Worm (Caenorhabditis elegans) whole organism, L2 larva: ENCODE data around the gene Y73C8C.12.

Experiments
- F13H6.1 ChIP-seq: sonication (generic microtip); optimal IDR thresholded peaks from 2 replicates; lab custom pipeline; 2016; ENCODE audit warnings: missing genetic modification characterization, missing compliant biosample characterization
- aly-2 ChIP-seq: fragments of 150-350 bp; optimal IDR thresholded peaks from 2 replicates; lab custom pipeline; 2014; ENCODE audit warnings: missing biosample characterization, missing genetic modification characterization
- ceh-16 ChIP-seq: fragments of 150-350 bp; optimal IDR thresholded peaks from 2 replicates; lab custom pipeline; 2014; ENCODE audit warnings: missing biosample characterization, missing genetic modification characterization
- elt-3 ChIP-seq: sonication (generic microtip); optimal IDR thresholded peaks from 2 replicates; lab custom pipeline; 2017; ENCODE audit warnings: missing biosample characterization, missing genetic modification characterization
- lin-13 ChIP-seq: fragments of 150-350 bp; optimal IDR thresholded peaks from 2 replicates; lab custom pipeline; 2014; ENCODE audit warnings: missing biosample characterization, missing genetic modification reagents, missing genetic modification characterization
- nhr-11 ChIP-seq: fragments of 150-350 bp; optimal IDR thresholded peaks from 2 replicates; lab custom pipeline; 2014; ENCODE audit warnings: missing biosample characterization, missing genetic modification characterization
- nhr-237 ChIP-seq: fragments of 150-350 bp; optimal IDR thresholded peaks from 2 replicates; lab custom pipeline; 2014; ENCODE audit warnings: missing biosample characterization, missing genetic modification characterization
- nhr-6 ChIP-seq: fragments of 150-350 bp; optimal IDR thresholded peaks from 2 replicates; lab custom pipeline; 2014; ENCODE audit warnings: missing biosample characterization, missing genetic modification characterization
- nhr-77 ChIP-seq: fragments of 150-350 bp; optimal IDR thresholded peaks from 2 replicates; lab custom pipeline; 2014; ENCODE audit warnings: missing biosample characterization, missing genetic modification characterization
- skn-1 ChIP-seq: sonication (generic microtip); optimal IDR thresholded peaks from 2 replicates; lab custom pipeline; 2017; ENCODE audit warnings: missing biosample characterization, missing genetic modification characterization
- sma-3 ChIP-seq: sonication (generic microtip); optimal IDR thresholded peaks from 2 replicates; lab custom pipeline; 2016; ENCODE audit warnings: missing genetic modification reagents, missing genetic modification characterization, missing compliant biosample characterization
- unc-62 ChIP-seq: fragments of 150-350 bp; optimal IDR thresholded peaks from 2 replicates; lab custom pipeline; 2014; ENCODE audit warnings: missing biosample characterization, missing genetic modification reagents, missing genetic modification characterization
- ztf-1 ChIP-seq: fragments of 200-800 bp; sonication (Bioruptor generic); conservative IDR thresholded peaks from 2 replicates; pipeline ENCODE4 v1.3.6; 2022; ENCODE audit warnings: missing genetic modification characterization, missing compliant biosample characterization
- ztf-11 ChIP-seq: sonication (generic microtip); optimal IDR thresholded peaks from 2 replicates; lab custom pipeline; 2017; ENCODE audit warnings: missing biosample characterization, missing genetic modification characterization

DNA sequence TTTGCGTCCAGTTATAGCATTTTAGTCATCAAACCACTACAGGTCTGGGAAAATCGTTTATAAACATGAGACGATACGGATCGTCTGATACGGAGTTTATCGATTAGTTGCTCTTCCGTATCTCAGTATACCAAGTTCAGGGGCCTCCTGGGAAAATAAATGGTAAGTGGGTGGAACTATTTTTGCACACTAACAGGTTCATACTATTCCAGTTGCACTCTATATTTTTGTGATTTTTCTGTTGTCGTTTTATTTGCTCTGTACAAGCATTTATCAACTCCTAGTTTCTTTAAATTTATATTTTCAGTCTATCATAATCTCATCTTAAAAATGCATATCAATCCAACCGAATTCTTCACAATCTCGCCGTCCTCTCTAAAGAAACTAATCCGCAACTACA is 10.0 kb upstream of the Y73C8C.12 start, which contains the start of gene Y73C8C.3:
- TF ChIP-seq nhr-6 (no peak), sma-3 (GFP tag; lab: Kevin White, UChicago) (no peak), nhr-77 (tag; lab: Kevin White, UChicago) (no peak), ztf-11 (tag; lab: Kevin White, UChicago) (no peak), lin-13 (no peak), nhr-237 (tag; lab: Kevin White, UChicago) (no peak), elt-3 (no peak), F13H6.1 (tag; lab: Kevin White, UChicago) (no peak), aly-2 (tag; lab: Kevin White, UChicago) (no peak), skn-1 (tag; lab: Kevin White, UChicago) (no peak), ceh-16 (no peak), ztf-1 (GFP tag; lab: Robert Waterston, UW) (no peak), nhr-11 (no peak), unc-62 (no peak)
